Worm (Caenorhabditis elegans): ENCODE results near the gene mtl-1.

mtl-1 gene

DNA sequence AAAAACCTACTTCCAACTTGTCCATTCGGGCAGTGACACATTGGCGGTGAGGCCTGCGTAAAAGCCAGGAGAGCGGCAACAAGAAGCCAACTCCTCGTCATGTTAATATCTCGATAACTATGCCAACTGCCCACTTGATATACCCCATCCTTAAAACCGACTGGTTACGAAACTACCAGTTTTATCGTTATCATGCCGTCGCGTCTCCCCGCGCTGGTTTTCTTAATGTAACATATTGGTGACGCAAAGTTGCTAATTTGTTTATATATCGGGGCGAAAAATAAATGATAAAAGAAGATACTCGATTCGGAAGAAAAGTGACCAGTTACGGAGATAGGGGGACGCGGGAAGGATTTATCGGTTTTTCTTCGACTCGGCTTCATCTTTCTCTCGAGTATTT, 39.9 kb upstream of the mtl-1 start, which contains the start of gene grl-9 (continued):
- no peak for TF ChIP-seq Y53G8AR.9 (GFP tag; conservative IDR thresholded peaks at IDR 0.05)
- TF ChIP-seq snpc-3.4 (tag; optimal IDR thresholded peaks at IDR 0.05) = no peak
- no peak for TF ChIP-seq B0261.1 (tag; optimal IDR thresholded peaks at IDR 0.05)

DNA sequence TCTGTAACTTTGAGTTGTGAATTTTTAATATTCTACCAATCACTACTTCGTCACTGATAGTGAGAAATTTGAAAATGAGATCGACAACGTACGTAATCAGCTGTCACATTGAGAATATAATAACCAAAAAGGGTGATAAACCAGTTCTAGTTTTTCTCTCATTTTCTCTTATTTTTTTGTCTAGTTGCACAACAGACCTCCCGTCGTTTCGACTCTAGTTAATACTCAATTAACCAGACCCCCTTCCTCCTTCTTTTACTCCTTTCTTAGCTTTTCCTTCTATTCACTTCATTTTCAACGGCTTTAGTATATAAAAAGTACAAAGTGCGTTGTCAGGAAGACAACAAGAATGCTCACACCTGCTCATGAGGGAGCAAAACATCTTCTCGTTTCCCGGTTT, 35.6 kb upstream of the mtl-1 start, which contains the start of gene ZC487.1:
Gene ZC487.1 (plus strand): TSS at position 301 of the 400 bp plus-strand sequence.
- TF ChIP-seq snpc-3.4 (tag; optimal IDR thresholded peaks at IDR 0.05) = no peak
- TF ChIP-seq B0261.1 (tag; optimal IDR thresholded peaks at IDR 0.05) = no peak
- no peak for TF ChIP-seq snpc-1.3 (tag; optimal IDR thresholded peaks at IDR 0.05; ENCODE audit: insufficient read depth)
- no peak for TF ChIP-seq aptf-2 (GFP tag; conservative IDR thresholded peaks at IDR 0.05)
- TF ChIP-seq F57A8.1 (GFP tag; optimal IDR thresholded peaks at IDR 0.05) = no peak
- no peak for TF ChIP-seq ceh-40 (GFP tag; IDR thresholded peaks at IDR 0.05)
- no peak for TF ChIP-seq attf-3 (GFP tag; conservative IDR thresholded peaks at IDR 0.05)
- no peak for TF ChIP-seq hrde-1 (tag; optimal IDR thresholded peaks at IDR 0.05; ENCODE audit: borderline replicate concordance)
- TF ChIP-seq D2030.7 (GFP tag; IDR thresholded peaks at IDR 0.05) = no peak
- TF ChIP-seq ztf-22 (GFP tag; optimal IDR thresholded peaks at IDR 0.05) = no peak
- TF ChIP-seq lir-1 (GFP tag; conservative IDR thresholded peaks at IDR 0.05) = no peak
- TF ChIP-seq ceh-79 (tag; optimal IDR thresholded peaks at IDR 0.05) = no peak

DNA sequence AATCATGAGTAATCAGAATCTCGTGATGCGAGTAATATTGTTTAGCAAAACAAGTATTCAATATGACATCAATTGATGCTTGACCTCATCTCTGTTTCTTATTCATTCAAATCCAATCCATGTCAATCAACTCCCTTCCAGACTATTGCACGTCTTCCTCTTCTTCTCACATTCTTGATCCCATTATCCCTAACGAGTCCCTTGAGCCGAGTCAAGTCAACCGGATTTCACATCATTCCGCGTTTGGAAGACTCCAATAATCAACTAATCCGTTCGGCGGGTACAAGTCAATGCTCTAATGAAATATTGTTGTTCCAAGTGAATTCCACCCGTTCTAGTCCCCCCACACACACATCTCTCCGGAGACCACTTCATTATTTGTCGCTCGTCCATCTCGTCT, 34.6 kb upstream of the mtl-1 start:
- TF ChIP-seq rec-8 (tag; optimal IDR thresholded peaks at IDR 0.05) (no peak), akir-1 (GFP tag; optimal IDR thresholded peaks at IDR 0.05) (no peak), B0019.2 (GFP tag; conservative IDR thresholded peaks at IDR 0.05) (no peak), hmg-1.2 (GFP tag; IDR thresholded peaks at IDR 0.05) (no peak), ama-1 (optimal IDR thresholded peaks at IDR 0.05) (no peak), ama-1 (GFP tag; optimal IDR thresholded peaks at IDR 0.05) (no peak), dpff-1 (tag; optimal IDR thresholded peaks at IDR 0.05) (no peak), madf-10 (tag; optimal IDR thresholded peaks at IDR 0.05) (no peak), ztf-25 (GFP tag; IDR thresholded peaks at IDR 0.05) (no peak), mxl-1 (tag; optimal IDR thresholded peaks at IDR 0.05) (no peak), xnd-1 (tag; optimal IDR thresholded peaks at IDR 0.05) (no peak)

DNA sequence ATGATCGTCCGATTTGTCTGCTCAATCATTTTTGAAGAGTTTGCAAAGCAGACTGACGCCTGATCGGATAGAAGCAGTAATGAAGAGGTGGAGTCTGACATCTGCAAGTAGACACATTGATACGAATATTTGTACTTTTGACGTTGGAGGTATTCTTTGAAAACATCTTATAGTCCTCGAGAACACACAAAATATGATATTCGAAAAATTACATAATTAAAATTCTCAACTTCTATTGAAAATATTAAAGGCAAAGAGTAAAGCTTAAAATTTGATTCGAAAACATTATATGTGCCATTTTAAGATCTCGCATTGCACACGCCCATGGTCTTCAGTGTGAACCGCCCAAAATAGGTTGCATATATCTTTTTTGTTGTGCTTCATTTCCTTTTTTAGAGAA, 30.7 kb upstream of the mtl-1 start, which contains the start of gene ZC487.2:
Gene ZC487.2 (minus strand): TSS at position 101 of the 400 bp plus-strand sequence.
- TF ChIP-seq tbx-9 (tag; optimal IDR thresholded peaks at IDR 0.05; ENCODE audit: borderline replicate concordance) (no peak), cebp-1 (GFP tag; IDR thresholded peaks at IDR 0.05) (no peak), cebp-1 (tag; optimal IDR thresholded peaks at IDR 0.05) (no peak), F57C9.4 (tag; optimal IDR thresholded peaks at IDR 0.05) (no peak), ccch-3 (GFP tag; optimal IDR thresholded peaks at IDR 0.05) (no peak), ets-4 (GFP tag; optimal IDR thresholded peaks at IDR 0.05) (no peak), F55B11.4 (tag; optimal IDR thresholded peaks at IDR 0.05; ENCODE audit: borderline replicate concordance, insufficient read depth) (no peak), ztf-3 (GFP tag; optimal IDR thresholded peaks at IDR 0.05) (no peak), B0261.1 (tag; optimal IDR thresholded peaks at IDR 0.05) (no peak), die-1 (tag; optimal IDR thresholded peaks at IDR 0.05) (no peak), F22D6.2 (tag; optimal IDR thresholded peaks at IDR 0.05) (no peak), efl-1 (GFP tag; optimal IDR thresholded peaks at IDR 0.05) (no peak), lin-35 (GFP tag; optimal IDR thresholded peaks at IDR 0.05) (no peak), B0336.3 (GFP tag; IDR thresholded peaks at IDR 0.05) (no peak), hrde-1 (tag; optimal IDR thresholded peaks at IDR 0.05; ENCODE audit: borderline replicate concordance) (no peak), ztf-18 (tag; optimal IDR thresholded peaks at IDR 0.05) (no peak), ceh-79 (tag; optimal IDR thresholded peaks at IDR 0.05) (no peak), ztf-25 (GFP tag; IDR thresholded peaks at IDR 0.05) (no peak), ama-1 (optimal IDR thresholded peaks at IDR 0.05) (no peak), ama-1 (GFP tag; optimal IDR thresholded peaks at IDR 0.05) (no peak), tlf-1 (GFP tag; optimal IDR thresholded peaks at IDR 0.05) (no peak)

Data from whole organism, young adult.